Fruit fly (Drosophila melanogaster) whole organism, pupa: ENCODE results near the gene CG17321.

Source experiments
- CG10348 ChIP-seq: fragments of 200-800 bp; sonication (Bioruptor generic); IDR thresholded peaks from 2 replicates; pipeline ENCODE4 v1.3.6; 2022; ENCODE audit warnings: missing biosample characterization, missing genetic modification characterization
- CG12605 ChIP-seq: fragments of 200-800 bp; sonication (Bioruptor generic); IDR thresholded peaks from 2 replicates; pipeline ENCODE4 v1.3.6; 2022; ENCODE audit warnings: missing biosample characterization, missing genetic modification characterization
- CG13204 ChIP-seq: fragments of 200-800 bp; sonication (Bioruptor generic); optimal IDR thresholded peaks from 2 replicates; lab custom pipeline; 2018; ENCODE audit warnings: missing biosample characterization, mild to moderate bottlenecking, missing genetic modification characterization, moderate library complexity
- CG14655 ChIP-seq: fragments of 200-800 bp; sonication (Bioruptor generic); optimal IDR thresholded peaks from 3 replicates; lab custom pipeline; 2017; ENCODE audit warnings: mild to moderate bottlenecking, missing biosample characterization, missing genetic modification reagents, missing genetic modification characterization
- CG15710 ChIP-seq: fragments of 200-800 bp; sonication (Bioruptor generic); optimal IDR thresholded peaks from 2 replicates; lab custom pipeline; 2018; ENCODE audit warnings: missing biosample characterization, mild to moderate bottlenecking, missing genetic modification characterization, moderate library complexity
- CG17806 ChIP-seq: fragments of 200-800 bp; sonication (Bioruptor generic); optimal IDR thresholded peaks from 2 replicates; lab custom pipeline; 2018; ENCODE audit warnings: missing biosample characterization, mild to moderate bottlenecking, missing genetic modification characterization, moderate library complexity
- CG32121 ChIP-seq: fragments of 200-800 bp; sonication (Bioruptor generic); IDR thresholded peaks from 2 replicates; pipeline ENCODE4 v1.3.6; 2022; ENCODE audit warnings: missing biosample characterization, missing genetic modification characterization
- CG34367 ChIP-seq: fragments of 200-800 bp; sonication (Bioruptor generic); optimal IDR thresholded peaks from 2 replicates; lab custom pipeline; 2018; ENCODE audit warnings: missing biosample characterization, mild to moderate bottlenecking, missing genetic modification characterization
- CG4496 ChIP-seq: fragments of 200-800 bp; sonication (Bioruptor generic); IDR thresholded peaks from 3 replicates; pipeline ENCODE4 v1.3.6; 2022; ENCODE audit warnings: missing biosample characterization, missing genetic modification characterization
- CG8159 ChIP-seq: fragments of 200-800 bp; sonication (Bioruptor generic); optimal IDR thresholded peaks from 3 replicates; lab custom pipeline; 2018; ENCODE audit warnings: missing biosample characterization, mild to moderate bottlenecking, missing genetic modification characterization, moderate library complexity
- CG8301 ChIP-seq: fragments of 200-800 bp; sonication (Bioruptor generic); optimal IDR thresholded peaks from 2 replicates; lab custom pipeline; 2018; ENCODE audit warnings: missing biosample characterization, mild to moderate bottlenecking, missing genetic modification characterization
- CG9948 ChIP-seq: fragments of 200-800 bp; sonication (Bioruptor generic); optimal IDR thresholded peaks from 2 replicates; lab custom pipeline; 2018; ENCODE audit warnings: missing biosample characterization, mild to moderate bottlenecking, missing genetic modification characterization, moderate library complexity
- D1 ChIP-seq: fragments of 200-800 bp; sonication (Bioruptor generic); optimal IDR thresholded peaks from 2 replicates; lab custom pipeline; 2018; ENCODE audit warnings: missing biosample characterization, mild to moderate bottlenecking, missing genetic modification characterization, moderate library complexity
- EcR ChIP-seq: fragments of 200-800 bp; sonication (Bioruptor generic); optimal IDR thresholded peaks from 3 replicates; lab custom pipeline; 2019; ENCODE audit warnings: missing biosample characterization, missing genetic modification characterization, mild to moderate bottlenecking, moderate library complexity, missing genetic modification reagents
- Ets98B ChIP-seq: fragments of 200-800 bp; sonication (Bioruptor generic); IDR thresholded peaks from 2 replicates; pipeline ENCODE4 v1.3.6; 2022; ENCODE audit warnings: missing biosample characterization, missing genetic modification characterization
- Pif1A ChIP-seq: fragments of 200-800 bp; sonication (Bioruptor generic); optimal IDR thresholded peaks from 3 replicates; lab custom pipeline; 2016; ENCODE audit warnings: missing biosample characterization, missing genetic modification characterization
- Pif1B ChIP-seq: fragments of 200-800 bp; sonication (Bioruptor generic); optimal IDR thresholded peaks from 3 replicates; lab custom pipeline; 2016; ENCODE audit warnings: missing biosample characterization, missing genetic modification characterization
- Snoo ChIP-seq: fragments of 200-800 bp; sonication (Bioruptor generic); optimal IDR thresholded peaks from 3 replicates; lab custom pipeline; 2017; ENCODE audit warnings: missing biosample characterization, mild to moderate bottlenecking, missing genetic modification characterization, inconsistent platforms
- fd96Ca ChIP-seq: fragments of 200-800 bp; sonication (Bioruptor generic); IDR thresholded peaks from 3 replicates; pipeline ENCODE4 v1.3.6; 2022; ENCODE audit warnings: missing biosample characterization, missing genetic modification characterization
- gl ChIP-seq: fragments of 200-800 bp; sonication (Bioruptor generic); optimal IDR thresholded peaks from 2 replicates; lab custom pipeline; 2018; ENCODE audit warnings: missing biosample characterization, mild to moderate bottlenecking, missing genetic modification characterization
- rn ChIP-seq: fragments of 200-800 bp; sonication (Bioruptor generic); IDR thresholded peaks from 2 replicates; pipeline ENCODE4 v1.3.6; 2022; ENCODE audit warnings: missing biosample characterization, missing genetic modification characterization

The CG17321 gene

DNA sequence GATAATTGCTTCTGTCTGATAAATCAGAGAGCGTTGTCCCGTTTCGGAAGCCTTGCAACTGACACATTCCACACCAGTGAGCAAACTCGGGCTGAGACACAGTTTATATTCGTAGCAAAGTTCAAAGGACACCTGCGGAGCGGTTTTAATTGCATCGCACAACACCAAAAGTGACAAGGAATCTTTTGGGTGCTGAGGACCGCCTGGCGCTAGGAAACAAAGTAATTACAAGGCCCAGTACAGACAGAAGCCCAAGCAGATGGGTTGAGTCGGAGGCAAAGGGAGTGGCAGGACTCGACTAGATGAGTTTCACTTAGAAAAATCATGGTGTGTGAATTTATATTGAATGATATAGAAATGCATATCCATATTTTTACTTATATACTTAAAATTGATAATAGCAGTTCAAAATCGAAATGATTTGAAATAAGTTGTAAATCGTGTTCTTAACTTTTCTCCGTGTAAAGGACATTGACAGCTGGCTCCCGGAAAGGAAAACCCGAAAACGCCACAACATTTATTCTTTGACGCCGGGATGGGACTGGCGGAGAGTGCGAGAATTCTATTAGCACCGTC lies 36.1 kb upstream of the CG17321 start:
- TF ChIP-seq rn (GFP tag; lab: Robert Waterston, UW) (no peak), CG9948 (tag; lab: Kevin White, UChicago) (no peak), CG13204 (GFP tag; lab: Kevin White, UChicago) (no peak), EcR (GFP tag; lab: Kevin White, UChicago) (no peak), Snoo (tag; lab: Kevin White, UChicago) (no peak), Pif1A (no peak), CG15710 (no peak), CG34367 (tag; lab: Kevin White, UChicago) (no peak), Ets98B (GFP tag; lab: Robert Waterston, UW) (no peak), CG8301 (tag; lab: Kevin White, UChicago) (no peak), CG14655 (GFP tag; lab: Kevin White, UChicago) (no peak), CG17806 (tag; lab: Kevin White, UChicago) (no peak)

DNA sequence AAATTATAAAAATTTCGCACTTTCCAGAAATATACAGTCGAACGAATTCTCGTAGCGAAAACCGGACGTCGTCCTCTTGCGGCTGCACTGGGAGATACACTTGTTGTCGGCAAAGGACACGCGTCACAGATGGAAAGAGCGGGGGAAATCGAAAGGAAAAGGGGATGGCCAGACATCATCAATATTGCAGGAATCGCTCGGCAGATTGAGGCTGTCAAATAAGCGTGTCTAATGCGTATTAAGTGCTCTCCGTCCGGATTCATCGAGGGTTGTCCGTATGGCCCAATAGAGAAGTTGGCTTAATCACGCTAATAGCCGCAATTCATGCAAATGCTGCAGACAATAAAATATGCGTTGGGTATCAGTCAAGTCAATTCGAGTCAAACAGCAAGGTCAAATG lies 35.5 kb upstream of the CG17321 start:
- TF ChIP-seq Pif1A, result no peak
- no peak for TF ChIP-seq CG13204 (GFP tag; lab: Kevin White, UChicago)
- no peak for TF ChIP-seq EcR (GFP tag; lab: Kevin White, UChicago)
- TF ChIP-seq CG17806 (tag; lab: Kevin White, UChicago), result no peak
- TF ChIP-seq CG14655 (GFP tag; lab: Kevin White, UChicago), result no peak
- TF ChIP-seq CG34367 (tag; lab: Kevin White, UChicago), result no peak
- TF ChIP-seq CG8159 (tag; lab: Kevin White, UChicago), result no peak
- no peak for TF ChIP-seq CG9948 (tag; lab: Kevin White, UChicago)
- no peak for TF ChIP-seq Pif1B (GFP tag; lab: Kevin White, UChicago)
- no peak for TF ChIP-seq Snoo (tag; lab: Kevin White, UChicago)
- no peak for TF ChIP-seq gl
- no peak for TF ChIP-seq rn (GFP tag; lab: Robert Waterston, UW)

DNA sequence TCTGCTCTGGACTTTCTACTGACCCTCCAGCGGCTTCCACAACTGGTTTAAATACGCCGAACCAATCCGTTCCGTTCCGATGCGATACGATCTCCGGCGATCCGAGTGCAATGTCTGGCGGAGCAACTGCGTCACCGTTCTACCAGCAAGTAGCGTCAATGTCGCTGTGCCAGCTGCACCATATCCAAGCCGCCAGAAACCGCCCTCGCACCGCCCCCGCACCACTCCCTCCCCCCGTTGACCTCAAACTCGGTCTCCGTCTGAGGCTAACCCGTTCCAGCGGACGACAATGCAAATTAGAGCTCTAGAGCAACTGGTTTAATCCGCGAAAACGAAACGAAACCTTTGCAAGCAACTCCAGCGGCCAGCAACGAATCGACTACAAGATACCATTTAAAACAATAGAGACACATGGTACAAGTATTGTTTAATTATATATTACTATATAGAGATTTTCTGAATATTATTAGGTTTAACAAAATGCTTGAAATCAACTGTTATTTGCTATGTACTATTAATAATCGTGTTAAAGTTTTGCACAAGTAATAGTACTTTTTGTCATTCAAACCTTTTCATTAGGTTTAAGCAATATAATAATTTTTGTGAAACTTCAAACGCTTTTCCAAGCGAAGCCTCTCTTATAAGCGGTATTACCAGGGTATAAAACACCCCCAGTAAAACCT lies 33.9 kb upstream of the CG17321 start, which contains the start of the genes CG10570 and CG42502:
TSS of gene CG10570 (minus strand) at position 293 of the 683 bp plus-strand sequence.
TSS of gene CG42502 (minus strand) at position 293 of the 683 bp plus-strand sequence.
- TF ChIP-seq CG15710 (peak; percentile 62), rn (GFP tag; lab: Robert Waterston, UW) (no peak), gl (no peak), CG17806 (tag; lab: Kevin White, UChicago) (peak; percentile 8), CG10348 (GFP tag; lab: Robert Waterston, UW) (no peak), fd96Ca (GFP tag; lab: Robert Waterston, UW) (no peak; the same call in 2 of the 3 replicates), Pif1A (no peak), CG34367 (tag; lab: Kevin White, UChicago) (no peak), CG12605 (GFP tag; lab: Robert Waterston, UW) (no peak), Ets98B (GFP tag; lab: Robert Waterston, UW) (no peak), CG4496 (GFP tag; lab: Robert Waterston, UW) (peak; percentile 52; the same call in 2 of the 3 replicates), Pif1B (GFP tag; lab: Kevin White, UChicago) (peak; percentile 2), D1 (tag; lab: Kevin White, UChicago) (no peak), CG8159 (tag; lab: Kevin White, UChicago) (peak; percentile 64), CG14655 (GFP tag; lab: Kevin White, UChicago) (peak; percentile 3), CG13204 (GFP tag; lab: Kevin White, UChicago) (peak; percentile 60), Snoo (tag; lab: Kevin White, UChicago) (no peak), CG9948 (tag; lab: Kevin White, UChicago) (no peak)

DNA sequence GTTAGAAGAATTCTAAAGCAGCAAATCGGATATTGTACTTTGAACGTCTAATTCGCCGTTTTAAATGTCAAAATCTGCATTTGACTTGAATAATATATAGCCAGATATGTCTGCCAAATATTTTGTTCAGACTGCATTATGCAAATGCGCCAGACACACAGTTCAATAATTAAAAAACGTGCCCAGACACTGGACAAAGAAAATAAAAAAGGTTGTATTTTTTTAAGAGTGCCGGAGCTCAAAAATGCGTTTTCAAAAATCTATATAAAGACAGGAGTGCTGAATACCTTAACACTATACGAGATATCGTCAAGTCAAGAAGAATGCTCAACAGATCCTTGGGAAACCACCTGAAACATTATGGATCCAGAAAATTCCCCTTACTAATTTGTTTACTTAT lies 32.6 kb upstream of the CG17321 start, which contains the start of the genes CG17325 and CG42305:
TSS of gene CG17325 (plus strand) at position 301 of the 400 bp plus-strand sequence.
TSS of gene CG42305 (plus strand) at position 301 of the 400 bp plus-strand sequence.
- no peak for TF ChIP-seq CG15710
- no peak for TF ChIP-seq CG10348 (GFP tag; lab: Robert Waterston, UW)
- no peak for TF ChIP-seq Pif1A
- no peak for TF ChIP-seq fd96Ca (GFP tag; lab: Robert Waterston, UW)
- no peak for TF ChIP-seq CG9948 (tag; lab: Kevin White, UChicago)
- TF ChIP-seq CG17806 (tag; lab: Kevin White, UChicago), result no peak
- TF ChIP-seq Ets98B (GFP tag; lab: Robert Waterston, UW), result no peak

DNA sequence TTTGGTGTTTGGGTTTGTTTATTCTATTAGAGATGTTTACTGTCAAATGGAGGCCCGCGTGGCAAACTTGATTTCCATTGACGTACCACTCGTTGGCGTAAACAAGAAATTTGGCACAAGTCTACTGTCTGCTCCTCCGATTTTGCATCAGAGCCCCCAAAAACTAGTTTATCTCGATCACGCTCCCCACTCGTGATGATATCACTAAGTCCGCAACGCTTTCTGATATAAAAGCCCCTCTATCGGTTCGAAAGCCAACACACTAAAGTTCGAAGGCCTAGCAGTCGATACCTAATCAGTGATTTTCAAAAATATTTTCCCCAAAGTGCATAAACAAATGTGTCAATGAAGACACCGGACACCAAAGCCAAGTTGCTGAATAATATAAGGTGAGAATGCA lies 32.2 kb upstream of the CG17321 start:
- TF ChIP-seq fd96Ca (GFP tag; lab: Robert Waterston, UW), result no peak
- TF ChIP-seq Pif1B (GFP tag; lab: Kevin White, UChicago), result no peak
- no peak for TF ChIP-seq Snoo (tag; lab: Kevin White, UChicago)
- no peak for TF ChIP-seq CG10348 (GFP tag; lab: Robert Waterston, UW)
- no peak for TF ChIP-seq CG15710
- no peak for TF ChIP-seq CG13204 (GFP tag; lab: Kevin White, UChicago)
- no peak for TF ChIP-seq CG14655 (GFP tag; lab: Kevin White, UChicago)
- TF ChIP-seq CG32121, result no peak
- TF ChIP-seq Ets98B (GFP tag; lab: Robert Waterston, UW), result no peak
- TF ChIP-seq EcR (GFP tag; lab: Kevin White, UChicago), result no peak
- TF ChIP-seq CG4496 (GFP tag; lab: Robert Waterston, UW), result no peak
- TF ChIP-seq gl, result no peak
- no peak for TF ChIP-seq rn (GFP tag; lab: Robert Waterston, UW)
- TF ChIP-seq CG12605 (GFP tag; lab: Robert Waterston, UW), result no peak
- no peak for TF ChIP-seq D1 (tag; lab: Kevin White, UChicago)
- no peak for TF ChIP-seq CG34367 (tag; lab: Kevin White, UChicago)
- no peak for TF ChIP-seq Pif1A
- no peak for TF ChIP-seq CG8301 (tag; lab: Kevin White, UChicago)
- TF ChIP-seq CG17806 (tag; lab: Kevin White, UChicago), result no peak
- no peak for TF ChIP-seq CG9948 (tag; lab: Kevin White, UChicago)
